Fruit fly (Drosophila melanogaster): ENCODE measurements around the gene CG7071.

CG7071 gene

dm6 chr3R:22367126-22368076 is 5.0 kb downstream of the CG7071 start, which contains the start of the genes Polr3F and PyK:
Gene Polr3F, minus strand, starts transcription at chr3R:22367373.
Gene PyK, plus strand, starts transcription at chr3R:22367536.
- TF ChIP-seq CG32264 (GFP tag; optimal IDR thresholded peaks at IDR 0.05) (no peak), HLH106 (tag; optimal IDR thresholded peaks at IDR 0.05) (peak; percentile 28), rgr (GFP tag; optimal IDR thresholded peaks at IDR 0.05) (peak; percentile 8), jim (GFP tag; optimal IDR thresholded peaks at IDR 0.05) (no peak), sv (GFP tag; optimal IDR thresholded peaks at IDR 0.05) (peak; percentile 50), ey (GFP tag; optimal IDR thresholded peaks at IDR 0.05) (peak; percentile 28), fru (GFP tag; optimal IDR thresholded peaks at IDR 0.05) (no peak), pan (optimal IDR thresholded peaks at IDR 0.05) (no peak), Hr83 (GFP tag; optimal IDR thresholded peaks at IDR 0.05; ENCODE audit: poor library complexity, severe bottlenecking) (no peak), Rel (GFP tag; optimal IDR thresholded peaks at IDR 0.05) (no peak), Rel (tag; optimal IDR thresholded peaks at IDR 0.05) (peak; percentile 10), foxo (GFP tag; optimal IDR thresholded peaks at IDR 0.05) (peak in 1 of 2 experiments; percentile 42), OdsH (GFP tag; optimal IDR thresholded peaks at IDR 0.05) (peak; percentile 14), Hr78 (GFP tag; optimal IDR thresholded peaks at IDR 0.05) (no peak), CG9705 (GFP tag; optimal IDR thresholded peaks at IDR 0.05) (peak; percentile 12), sage (GFP tag; optimal IDR thresholded peaks at IDR 0.05) (no peak), Myc (optimal IDR thresholded peaks at IDR 0.05) (peak; percentile 0), Dfd (GFP tag; optimal IDR thresholded peaks at IDR 0.05) (no peak), Jra (GFP tag; optimal IDR thresholded peaks at IDR 0.05) (peak; percentile 19), GATAd (GFP tag; optimal IDR thresholded peaks at IDR 0.05) (no peak), dl (GFP tag; optimal IDR thresholded peaks at IDR 0.05; ENCODE audit: insufficient read depth in 1 of 2, partially characterized antibody in 2 of 2) (no peak), Vsx2 (GFP tag; optimal IDR thresholded peaks at IDR 0.05; ENCODE audit: partially characterized antibody) (no peak), dsf (GFP tag; optimal IDR thresholded peaks at IDR 0.05; ENCODE audit: borderline replicate concordance) (peak; percentile 53), Abd-B (GFP tag; optimal IDR thresholded peaks at IDR 0.05) (no peak), Sp1 (GFP tag; optimal IDR thresholded peaks at IDR 0.05) (peak; percentile 31), Mio (GFP tag; optimal IDR thresholded peaks at IDR 0.05) (no peak), h (GFP tag; optimal IDR thresholded peaks at IDR 0.05) (peak; percentile 46), N (GFP tag; optimal IDR thresholded peaks at IDR 0.05) (no peak), usp (GFP tag; optimal IDR thresholded peaks at IDR 0.05) (no peak), Hnf4 (GFP tag; optimal IDR thresholded peaks at IDR 0.05) (peak; percentile 37), psq (GFP tag; optimal IDR thresholded peaks at IDR 0.05) (no peak), brk (GFP tag; optimal IDR thresholded peaks at IDR 0.05) (no peak), dmrt93B (GFP tag; optimal IDR thresholded peaks at IDR 0.05) (no peak), CrebA (GFP tag; optimal IDR thresholded peaks at IDR 0.05; ENCODE audit: borderline replicate concordance) (no peak), lola (GFP tag; optimal IDR thresholded peaks at IDR 0.05) (no peak), br (GFP tag; optimal IDR thresholded peaks at IDR 0.05) (no peak), tai (GFP tag; optimal IDR thresholded peaks at IDR 0.05) (no peak), Dif (GFP tag; optimal IDR thresholded peaks at IDR 0.05; ENCODE audit: partially characterized antibody) (no peak), woc (GFP tag; optimal IDR thresholded peaks at IDR 0.05) (no peak)

dm6 chr3R:22368077-22368776 is 5.8 kb downstream of the CG7071 start:
- TF ChIP-seq dsf (GFP tag; optimal IDR thresholded peaks at IDR 0.05; ENCODE audit: borderline replicate concordance) = no peak
- no peak for TF ChIP-seq rgr (GFP tag; optimal IDR thresholded peaks at IDR 0.05)
- TF ChIP-seq Mio (GFP tag; optimal IDR thresholded peaks at IDR 0.05) = no peak
- no peak for TF ChIP-seq woc (GFP tag; optimal IDR thresholded peaks at IDR 0.05)
- no peak for TF ChIP-seq N (GFP tag; optimal IDR thresholded peaks at IDR 0.05)
- no peak for TF ChIP-seq Rel (GFP tag; optimal IDR thresholded peaks at IDR 0.05)
- no peak for TF ChIP-seq Rel (tag; optimal IDR thresholded peaks at IDR 0.05)
- no peak for TF ChIP-seq CG9705 (GFP tag; optimal IDR thresholded peaks at IDR 0.05)
- TF ChIP-seq Dfd (GFP tag; optimal IDR thresholded peaks at IDR 0.05) = no peak
- no peak for TF ChIP-seq fru (GFP tag; optimal IDR thresholded peaks at IDR 0.05)
- TF ChIP-seq br (GFP tag; optimal IDR thresholded peaks at IDR 0.05) = no peak
- no peak for TF ChIP-seq ey (GFP tag; optimal IDR thresholded peaks at IDR 0.05)
- no peak for TF ChIP-seq Hnf4 (GFP tag; optimal IDR thresholded peaks at IDR 0.05)
- TF ChIP-seq CrebA (GFP tag; optimal IDR thresholded peaks at IDR 0.05; ENCODE audit: borderline replicate concordance) = no peak
- TF ChIP-seq Jra (GFP tag; optimal IDR thresholded peaks at IDR 0.05) = no peak
- no peak for TF ChIP-seq brk (GFP tag; optimal IDR thresholded peaks at IDR 0.05)
- no peak for TF ChIP-seq sv (GFP tag; optimal IDR thresholded peaks at IDR 0.05)
- no peak for TF ChIP-seq Sp1 (GFP tag; optimal IDR thresholded peaks at IDR 0.05)
- no peak for TF ChIP-seq OdsH (GFP tag; optimal IDR thresholded peaks at IDR 0.05)
- TF ChIP-seq Dif (GFP tag; optimal IDR thresholded peaks at IDR 0.05; ENCODE audit: partially characterized antibody) = no peak
- TF ChIP-seq dl (GFP tag; optimal IDR thresholded peaks at IDR 0.05; ENCODE audit: insufficient read depth in 1 of 2, partially characterized antibody in 2 of 2) = no peak
